Fruit fly (Drosophila melanogaster): ENCODE measurements around the gene CG14253.

CG14253 gene

dm6 chr3R:26956376-26957062 lies 21.8 kb upstream of the CG14253 start:
- TF ChIP-seq Dll (optimal IDR thresholded peaks at IDR 0.05) (no peak), CG8478 (optimal IDR thresholded peaks at IDR 0.05) (no peak), EcR (GFP tag; optimal IDR thresholded peaks at IDR 0.05) (no peak), pan (optimal IDR thresholded peaks at IDR 0.05) (no peak), usp (GFP tag; optimal IDR thresholded peaks at IDR 0.05) (no peak), psq (optimal IDR thresholded peaks at IDR 0.05) (no peak)

- TF ChIP-seq Dll (optimal IDR thresholded peaks at IDR 0.05) (no peak), psq (optimal IDR thresholded peaks at IDR 0.05) (no peak), EcR (GFP tag; optimal IDR thresholded peaks at IDR 0.05) (no peak), CG8478 (optimal IDR thresholded peaks at IDR 0.05) (no peak), usp (GFP tag; optimal IDR thresholded peaks at IDR 0.05) (no peak), pan (optimal IDR thresholded peaks at IDR 0.05) (no peak)
Observed at dm6 chr3R:26957132-26957531, 21.2 kb upstream of the CG14253 start.

dm6 chr3R:26958314-26958979 lies 19.9 kb upstream of the CG14253 start, which contains the start of gene CG6330:
Gene CG6330 (minus strand): TSS chr3R:26958491.
- TF ChIP-seq Dll (optimal IDR thresholded peaks at IDR 0.05) = no peak
- no peak for TF ChIP-seq pan (optimal IDR thresholded peaks at IDR 0.05)
- no peak for TF ChIP-seq CG8478 (optimal IDR thresholded peaks at IDR 0.05)
- no peak for TF ChIP-seq psq (optimal IDR thresholded peaks at IDR 0.05)
- TF ChIP-seq usp (GFP tag; optimal IDR thresholded peaks at IDR 0.05) = no peak
- no peak for TF ChIP-seq EcR (GFP tag; optimal IDR thresholded peaks at IDR 0.05)

- TF ChIP-seq EcR (GFP tag; optimal IDR thresholded peaks at IDR 0.05) (peak in 1 of 2 experiments; percentile 62), pan (optimal IDR thresholded peaks at IDR 0.05) (no peak)
Observed at dm6 chr3R:26960496-26960895, 17.8 kb upstream of the CG14253 start.

- no peak for TF ChIP-seq EcR (GFP tag; optimal IDR thresholded peaks at IDR 0.05)
- no peak for TF ChIP-seq pan (optimal IDR thresholded peaks at IDR 0.05)
- no peak for TF ChIP-seq CG8478 (optimal IDR thresholded peaks at IDR 0.05)
- TF ChIP-seq psq (optimal IDR thresholded peaks at IDR 0.05) = no peak
- TF ChIP-seq Dll (optimal IDR thresholded peaks at IDR 0.05) = no peak
- TF ChIP-seq usp (GFP tag; optimal IDR thresholded peaks at IDR 0.05) = no peak
Observed at dm6 chr3R:26963747-26964174, 14.6 kb upstream of the CG14253 start.

dm6 chr3R:26964452-26965133 lies 13.7 kb upstream of the CG14253 start, which contains the start of gene Tsp97E:
Gene Tsp97E (minus strand): TSS chr3R:26964817.
- TF ChIP-seq pan (optimal IDR thresholded peaks at IDR 0.05) (no peak), CG8478 (optimal IDR thresholded peaks at IDR 0.05) (no peak), usp (GFP tag; optimal IDR thresholded peaks at IDR 0.05) (no peak), EcR (GFP tag; optimal IDR thresholded peaks at IDR 0.05) (no peak), Dll (optimal IDR thresholded peaks at IDR 0.05) (no peak), psq (optimal IDR thresholded peaks at IDR 0.05) (no peak)

dm6 chr3R:26966385-26966784 lies 12.0 kb upstream of the CG14253 start, which contains the start of gene Gr97a:
Gene Gr97a (minus strand): TSS chr3R:26966485.
- TF ChIP-seq usp (GFP tag; optimal IDR thresholded peaks at IDR 0.05) (no peak), CG8478 (optimal IDR thresholded peaks at IDR 0.05) (no peak), pan (optimal IDR thresholded peaks at IDR 0.05) (no peak), EcR (GFP tag; optimal IDR thresholded peaks at IDR 0.05) (no peak), psq (optimal IDR thresholded peaks at IDR 0.05) (no peak), Dll (optimal IDR thresholded peaks at IDR 0.05) (no peak)

- TF ChIP-seq psq (optimal IDR thresholded peaks at IDR 0.05) (no peak), EcR (GFP tag; optimal IDR thresholded peaks at IDR 0.05) (no peak), CG8478 (optimal IDR thresholded peaks at IDR 0.05) (no peak), Dll (optimal IDR thresholded peaks at IDR 0.05) (no peak), usp (GFP tag; optimal IDR thresholded peaks at IDR 0.05) (no peak), pan (optimal IDR thresholded peaks at IDR 0.05) (no peak)
Observed at dm6 chr3R:26966794-26967323, 11.5 kb upstream of the CG14253 start, which contains the start of gene CG5521. Gene CG5521 (plus strand): TSS chr3R:26966930.

dm6 chr3R:26967587-26968312 lies 10.6 kb upstream of the CG14253 start:
- TF ChIP-seq Dll (optimal IDR thresholded peaks at IDR 0.05) (no peak), CG8478 (optimal IDR thresholded peaks at IDR 0.05) (no peak), usp (GFP tag; optimal IDR thresholded peaks at IDR 0.05) (no peak), psq (optimal IDR thresholded peaks at IDR 0.05) (no peak), EcR (GFP tag; optimal IDR thresholded peaks at IDR 0.05) (no peak), pan (optimal IDR thresholded peaks at IDR 0.05) (no peak)

- TF ChIP-seq EcR (GFP tag; optimal IDR thresholded peaks at IDR 0.05) (no peak), usp (GFP tag; optimal IDR thresholded peaks at IDR 0.05) (no peak), pan (optimal IDR thresholded peaks at IDR 0.05) (no peak), Dll (optimal IDR thresholded peaks at IDR 0.05) (no peak), CG8478 (optimal IDR thresholded peaks at IDR 0.05) (no peak)
Observed at dm6 chr3R:26968313-26968605, 10.1 kb upstream of the CG14253 start.

All from whole organism.